Fruit fly (Drosophila melanogaster): ENCODE data around the gene CG4995.

CG4995 gene

dm6 chr2L:10321036-10321583 is 1.2 kb upstream of the CG4995 start (continued):
- TF ChIP-seq Tbp (GFP tag; optimal IDR thresholded peaks at IDR 0.05) (no peak), br (optimal IDR thresholded peaks at IDR 0.05) (no peak), CG9437 (GFP tag; optimal IDR thresholded peaks at IDR 0.05) (peak; percentile 7), Blimp-1 (GFP tag; optimal IDR thresholded peaks at IDR 0.05) (no peak), CG17385 (GFP tag; optimal IDR thresholded peaks at IDR 0.05) (no peak), Nf-YA (GFP tag; IDR thresholded peaks at IDR 0.05) (no peak), Gsc (GFP tag; IDR thresholded peaks at IDR 0.05) (no peak), CG33557 (GFP tag; optimal IDR thresholded peaks at IDR 0.05) (no peak), Chrac-16 (GFP tag; optimal IDR thresholded peaks at IDR 0.05) (no peak), wdn (GFP tag; IDR thresholded peaks at IDR 0.05) (no peak), fd96Cb (tag; optimal IDR thresholded peaks at IDR 0.05) (no peak), lov (optimal IDR thresholded peaks at IDR 0.05) (no peak), lov (GFP tag; IDR thresholded peaks at IDR 0.05) (0 out of 3 replicates have a peak, but pooled peaks have one; percentile 27), CG9727 (GFP tag; optimal IDR thresholded peaks at IDR 0.05) (peak; percentile 17), Gug (GFP tag; IDR thresholded peaks at IDR 0.05) (peak; percentile 17; the same call in 1 of the 4 replicates), run (tag; optimal IDR thresholded peaks at IDR 0.05) (no peak), vvl (GFP tag; IDR thresholded peaks at IDR 0.05) (0 out of 2 replicates have a peak, but pooled peaks have one; percentile 5), CG6254 (GFP tag; optimal IDR thresholded peaks at IDR 0.05) (peak; percentile 1), CG12299 (tag; optimal IDR thresholded peaks at IDR 0.05) (no peak), sens (GFP tag) (peak; percentile 57), ro (GFP tag; IDR thresholded peaks at IDR 0.05) (no peak), Oaz (GFP tag; IDR thresholded peaks at IDR 0.05) (no peak), lilli (GFP tag; optimal IDR thresholded peaks at IDR 0.05) (peak; percentile 42), ase (GFP tag; IDR thresholded peaks at IDR 0.05) (no peak), hth (optimal IDR thresholded peaks at IDR 0.05) (no peak), Lpt (GFP tag; optimal IDR thresholded peaks at IDR 0.05) (no peak), Hr3 (GFP tag; optimal IDR thresholded peaks at IDR 0.05) (no peak), CG1529 (GFP tag; optimal IDR thresholded peaks at IDR 0.05) (no peak), Sry-δ (GFP tag; optimal IDR thresholded peaks at IDR 0.05) (peak; percentile 76), sens-2 (GFP tag; IDR thresholded peaks at IDR 0.05) (no peak), H2.0 (GFP tag; IDR thresholded peaks at IDR 0.05) (no peak), CG8089 (GFP tag; optimal IDR thresholded peaks at IDR 0.05) (no peak), CG17361 (GFP tag; IDR thresholded peaks at IDR 0.05) (peak; percentile 43; the same call in 1 of the 3 replicates), CG12391 (tag; optimal IDR thresholded peaks at IDR 0.05) (no peak), CG14014 (GFP tag; IDR thresholded peaks at IDR 0.05) (0 out of 2 replicates have a peak, but pooled peaks have one; percentile 34), Dp (GFP tag; optimal IDR thresholded peaks at IDR 0.05) (no peak), MTF-1 (GFP tag; optimal IDR thresholded peaks at IDR 0.05; ENCODE audit: borderline replicate concordance) (no peak), Antp (GFP tag; optimal IDR thresholded peaks at IDR 0.05) (peak; percentile 18), CG8359 (GFP tag; optimal IDR thresholded peaks at IDR 0.05; ENCODE audit: borderline replicate concordance) (no peak), CG18764 (GFP tag; optimal IDR thresholded peaks at IDR 0.05) (no peak), E2f1 (GFP tag; IDR thresholded peaks at IDR 0.05) (no peak), CG12104 (GFP tag; optimal IDR thresholded peaks at IDR 0.05) (no peak), zen (tag; optimal IDR thresholded peaks at IDR 0.05) (no peak), otp (GFP tag; IDR thresholded peaks at IDR 0.05) (no peak), Hr78 (GFP tag; optimal IDR thresholded peaks at IDR 0.05) (no peak), eyg (GFP tag; optimal IDR thresholded peaks at IDR 0.05) (no peak), CG4404 (GFP tag; IDR thresholded peaks at IDR 0.05) (no peak), CrebB (tag; optimal IDR thresholded peaks at IDR 0.05) (no peak), CG1792 (GFP tag; optimal IDR thresholded peaks at IDR 0.05) (no peak), CG11723 (GFP tag; optimal IDR thresholded peaks at IDR 0.05) (peak; percentile 7), CG33213 (GFP tag; optimal IDR thresholded peaks at IDR 0.05) (no peak), MBD-R2 (GFP tag; IDR thresholded peaks at IDR 0.05) (no peak), CG1603 (tag; optimal IDR thresholded peaks at IDR 0.05) (peak; percentile 2)
